Fruit fly (Drosophila melanogaster) whole organism, embryonic: ENCODE results near the gene Fnta.

Experiments used
- CG10431 ChIP-seq: fragments of 200-800 bp; sonication (Bioruptor generic); optimal IDR thresholded peaks from 3 replicates; lab custom pipeline; 2018; ENCODE audit warnings: missing biosample characterization, mild to moderate bottlenecking, missing genetic modification characterization
- CG10462 ChIP-seq: fragments of 200-800 bp; sonication (Bioruptor generic); optimal IDR thresholded peaks from 2 replicates; lab custom pipeline; 2016; ENCODE audit warnings: missing biosample characterization, missing genetic modification characterization
- CG11560 ChIP-seq: fragments of 200-800 bp; sonication (Bioruptor generic); IDR thresholded peaks from 3 replicates; pipeline ENCODE4 v1.3.6; 2022; ENCODE audit warnings: missing biosample characterization, missing genetic modification characterization
- CG12219 ChIP-seq: fragments of 200-800 bp; sonication (Bioruptor generic); optimal IDR thresholded peaks from 3 replicates; lab custom pipeline; 2018; ENCODE audit warnings: missing biosample characterization, mild to moderate bottlenecking, missing genetic modification characterization
- CG12744 ChIP-seq: fragments of 200-800 bp; sonication (Bioruptor generic); optimal IDR thresholded peaks from 2 replicates; lab custom pipeline; 2016; ENCODE audit warnings: missing biosample characterization, missing genetic modification characterization
- CG14860 ChIP-seq: fragments of 200-800 bp; sonication (Bioruptor generic); IDR thresholded peaks from 3 replicates; pipeline ENCODE4 v1.3.6; 2022; ENCODE audit warnings: missing biosample characterization, missing genetic modification characterization; ENCODE audit not compliant: partially characterized antibody
- CG15011 ChIP-seq: fragments of 200-800 bp; sonication (Bioruptor generic); optimal IDR thresholded peaks from 3 replicates; lab custom pipeline; 2018; ENCODE audit warnings: missing biosample characterization, mild to moderate bottlenecking, missing genetic modification characterization
- CG1529 ChIP-seq: fragments of 200-800 bp; sonication (Bioruptor generic); optimal IDR thresholded peaks from 3 replicates; lab custom pipeline; 2018; ENCODE audit warnings: missing biosample characterization, missing genetic modification characterization
- CG15479 ChIP-seq: fragments of 200-800 bp; sonication (Bioruptor generic); optimal IDR thresholded peaks from 3 replicates; lab custom pipeline; 2019; ENCODE audit warnings: missing biosample characterization, mild to moderate bottlenecking, missing genetic modification characterization, moderate library complexity
- CG16779 ChIP-seq: fragments of 200-800 bp; sonication (Bioruptor generic); IDR thresholded peaks from 2 replicates; pipeline ENCODE4 v1.3.6; 2022; ENCODE audit warnings: missing biosample characterization, missing genetic modification characterization
- CG17385 ChIP-seq: fragments of 200-800 bp; sonication (Bioruptor generic); optimal IDR thresholded peaks from 3 replicates; lab custom pipeline; 2018; ENCODE audit warnings: missing biosample characterization, mild to moderate bottlenecking, missing genetic modification characterization
- CG18262 ChIP-seq: fragments of 200-800 bp; optimal IDR thresholded peaks from 3 replicates; lab custom pipeline; 2019; ENCODE audit warnings: missing biosample characterization, mild to moderate bottlenecking, missing genetic modification characterization, moderate library complexity
- CG18764 ChIP-seq: fragments of 200-800 bp; sonication (Bioruptor generic); optimal IDR thresholded peaks from 3 replicates; lab custom pipeline; 2016; ENCODE audit warnings: missing biosample characterization, missing genetic modification characterization
- CG30020 ChIP-seq: fragments of 200-800 bp; optimal IDR thresholded peaks from 2 replicates; lab custom pipeline; 2019; ENCODE audit warnings: missing biosample characterization, mild to moderate bottlenecking, missing genetic modification characterization, moderate library complexity
- CG32772 ChIP-seq: fragments of 200-800 bp; sonication (Bioruptor generic); IDR thresholded peaks from 2 replicates; pipeline ENCODE4 v1.3.6; 2022; ENCODE audit warnings: missing biosample characterization, missing genetic modification characterization
- CG34422 ChIP-seq: fragments of 200-800 bp; sonication (Bioruptor generic); IDR thresholded peaks from 3 replicates; pipeline ENCODE4 v1.3.6; 2022; ENCODE audit warnings: missing biosample characterization, missing genetic modification characterization
- CG5953 ChIP-seq: fragments of 200-800 bp; sonication (Bioruptor generic); IDR thresholded peaks from 2 replicates; pipeline ENCODE4 v1.3.6; 2022; ENCODE audit warnings: missing biosample characterization, missing genetic modification characterization
- CG6654 ChIP-seq: fragments of 200-800 bp; sonication (Bioruptor generic); optimal IDR thresholded peaks from 2 replicates; lab custom pipeline; 2017; ENCODE audit warnings: missing biosample characterization, mild to moderate bottlenecking, missing genetic modification characterization
- CG6765 ChIP-seq: fragments of 200-800 bp; sonication (Bioruptor generic); optimal IDR thresholded peaks from 3 replicates; lab custom pipeline; 2017; ENCODE audit warnings: missing biosample characterization, mild to moderate bottlenecking, missing genetic modification characterization
- CG7786 ChIP-seq: fragments of 200-800 bp; sonication (Bioruptor generic); optimal IDR thresholded peaks from 2 replicates; lab custom pipeline; 2016; ENCODE audit warnings: missing biosample characterization, missing genetic modification characterization
- CG8281 ChIP-seq: fragments of 200-800 bp; sonication (Bioruptor generic); optimal IDR thresholded peaks from 2 replicates; lab custom pipeline; 2018; ENCODE audit warnings: missing biosample characterization, mild to moderate bottlenecking, missing genetic modification characterization, moderate library complexity
- CG8359 ChIP-seq: fragments of 200-800 bp; sonication (Bioruptor generic); optimal IDR thresholded peaks from 2 replicates; lab custom pipeline; 2017; ENCODE audit warnings: missing biosample characterization, mild to moderate bottlenecking, missing genetic modification characterization, borderline replicate concordance
- CG9215 ChIP-seq: fragments of 200-800 bp; sonication (Bioruptor generic); IDR thresholded peaks from 2 replicates; pipeline ENCODE4 v1.3.6; 2022; ENCODE audit warnings: missing biosample characterization, missing genetic modification characterization
- Dref ChIP-seq: fragments of 200-800 bp; sonication (Bioruptor generic); IDR thresholded peaks from 2 replicates; pipeline ENCODE4 v1.3.6; 2022; ENCODE audit warnings: missing biosample characterization, missing genetic modification characterization
- NFAT ChIP-seq: fragments of 200-800 bp; sonication (Bioruptor generic); IDR thresholded peaks from 2 replicates; pipeline ENCODE4 v1.3.6; 2022; ENCODE audit warnings: missing biosample characterization, missing genetic modification characterization
- NK7.1 ChIP-seq: fragments of 200-800 bp; sonication (Bioruptor generic); optimal IDR thresholded peaks from 3 replicates; lab custom pipeline; 2016; ENCODE audit warnings: missing biosample characterization, missing genetic modification characterization
- PHDP ChIP-seq: fragments of 200-800 bp; sonication (Bioruptor generic); optimal IDR thresholded peaks from 3 replicates; lab custom pipeline; 2018; ENCODE audit warnings: missing biosample characterization, mild to moderate bottlenecking, missing genetic modification characterization, moderate library complexity
- crc ChIP-seq: fragments of 200-800 bp; sonication (Bioruptor generic); optimal IDR thresholded peaks from 2 replicates; lab custom pipeline; 2016; ENCODE audit warnings: missing biosample characterization, missing genetic modification characterization
- dati ChIP-seq: fragments of 200-800 bp; sonication (Bioruptor generic); IDR thresholded peaks from 2 replicates; pipeline ENCODE4 v1.3.6; 2022; ENCODE audit warnings: missing biosample characterization, missing genetic modification characterization
- dimm ChIP-seq: fragments of 200-800 bp; sonication (Bioruptor generic); IDR thresholded peaks from 2 replicates; pipeline ENCODE4 v1.3.6; 2022; ENCODE audit warnings: missing biosample characterization, missing genetic modification characterization
- dmrt11E ChIP-seq: fragments of 200-800 bp; sonication (Bioruptor generic); optimal IDR thresholded peaks from 3 replicates; lab custom pipeline; 2018; ENCODE audit warnings: missing biosample characterization, mild to moderate bottlenecking, missing genetic modification characterization, moderate library complexity
- dpn ChIP-seq, 2 experiments: fragments of 200-800 bp; sonication (Bioruptor generic); optimal IDR thresholded peaks; 3 replicates each; lab custom pipeline; 2016; ENCODE audit warnings: missing biosample characterization in 2 of 2, missing genetic modification characterization in 2 of 2
- gce ChIP-seq: fragments of 200-800 bp; sonication (Bioruptor generic); IDR thresholded peaks from 3 replicates; pipeline ENCODE4 v1.3.6; 2022; ENCODE audit warnings: missing biosample characterization, missing genetic modification characterization
- grn ChIP-seq: fragments of 200-800 bp; sonication (Bioruptor generic); optimal IDR thresholded peaks from 3 replicates; lab custom pipeline; 2017; ENCODE audit warnings: missing biosample characterization, missing genetic modification characterization
- inv ChIP-seq: fragments of 200-800 bp; sonication (Bioruptor generic); IDR thresholded peaks from 2 replicates; pipeline ENCODE4 v1.3.6; 2022; ENCODE audit warnings: missing biosample characterization, missing genetic modification characterization; ENCODE audit not compliant: partially characterized antibody
- jing ChIP-seq: fragments of 200-800 bp; sonication (Bioruptor generic); optimal IDR thresholded peaks from 2 replicates; lab custom pipeline; 2018; ENCODE audit warnings: missing biosample characterization, mild to moderate bottlenecking, missing genetic modification characterization
- knrl ChIP-seq: fragments of 200-800 bp; sonication (Bioruptor generic); IDR thresholded peaks from 3 replicates; pipeline ENCODE4 v1.3.6; 2022; ENCODE audit warnings: missing biosample characterization, missing genetic modification characterization; ENCODE audit not compliant: partially characterized antibody
- org-1 ChIP-seq: fragments of 200-800 bp; sonication (Bioruptor generic); optimal IDR thresholded peaks from 2 replicates; lab custom pipeline; 2017; ENCODE audit warnings: missing biosample characterization, missing genetic modification characterization
- otp ChIP-seq: fragments of 200-800 bp; sonication (Bioruptor generic); IDR thresholded peaks from 3 replicates; pipeline ENCODE4, ENCODE4 v1.3.6; 2022; ENCODE audit warnings: missing biosample characterization, missing genetic modification characterization
- pros ChIP-seq: fragments of 200-800 bp; sonication (Bioruptor generic); optimal IDR thresholded peaks from 3 replicates; lab custom pipeline; 2019; ENCODE audit warnings: missing biosample characterization, mild to moderate bottlenecking, missing genetic modification characterization, moderate library complexity
- sc ChIP-seq, 3 experiments: fragments of >200 bp in 2 of 3; fragments of 200-800 bp in 1 of 3; sonication (Bioruptor generic) in 1 of 3; optimal IDR thresholded peaks; 2 replicates in 2 of 3; 3 replicates in 1 of 3; lab custom pipeline; 2017; ENCODE audit warnings: mild to moderate bottlenecking in 1 of 3, missing biosample characterization in 1 of 3, missing genetic modification characterization in 1 of 3, missing genetic modification reagents in 1 of 3
- sim ChIP-seq: fragments of 200-800 bp; sonication (Bioruptor generic); IDR thresholded peaks from 2 replicates; pipeline ENCODE4 v1.3.6; 2022; ENCODE audit warnings: missing biosample characterization, missing genetic modification characterization
- ssp ChIP-seq: fragments of 200-800 bp; sonication (Bioruptor generic); IDR thresholded peaks from 2 replicates; pipeline ENCODE4 v1.3.6; 2022; ENCODE audit warnings: missing biosample characterization, missing genetic modification characterization
- tap ChIP-seq: fragments of 200-800 bp; optimal IDR thresholded peaks from 3 replicates; lab custom pipeline; 2019; ENCODE audit warnings: missing biosample characterization, mild to moderate bottlenecking, missing genetic modification characterization, moderate library complexity
- toy ChIP-seq: fragments of 200-800 bp; sonication (Bioruptor generic); IDR thresholded peaks from 2 replicates; pipeline ENCODE4 v1.3.6; 2022; ENCODE audit warnings: missing biosample characterization, missing genetic modification characterization
- trh ChIP-seq: fragments of 200-800 bp; sonication (Bioruptor generic); optimal IDR thresholded peaks from 2 replicates; lab custom pipeline; 2016; ENCODE audit warnings: missing biosample characterization, missing genetic modification characterization
- vnd ChIP-seq: fragments of 200-800 bp; sonication (Bioruptor generic); IDR thresholded peaks from 3 replicates; pipeline ENCODE4 v1.3.6; 2022; ENCODE audit warnings: missing biosample characterization, missing genetic modification characterization; ENCODE audit not compliant: partially characterized antibody
- vvl ChIP-seq: fragments of 200-800 bp; sonication (Bioruptor generic); IDR thresholded peaks from 2 replicates; pipeline ENCODE4 v1.3.6; 2022; ENCODE audit warnings: missing biosample characterization, missing genetic modification characterization
- z ChIP-seq: fragments of 200-800 bp; sonication (Bioruptor generic); IDR thresholded peaks from 3 replicates; pipeline ENCODE4 v1.3.6; 2022; ENCODE audit warnings: missing biosample characterization, missing genetic modification characterization
- zen2 ChIP-seq: fragments of 200-800 bp; sonication (Bioruptor generic); IDR thresholded peaks from 3 replicates; pipeline ENCODE4 v1.3.6; 2022; ENCODE audit warnings: missing biosample characterization, missing genetic modification characterization; ENCODE audit not compliant: partially characterized antibody
- zfh1 ChIP-seq: fragments of 200-800 bp; sonication (Bioruptor generic); IDR thresholded peaks from 3 replicates; pipeline ENCODE4 v1.3.6; 2022; ENCODE audit warnings: missing biosample characterization, missing genetic modification characterization

Gene Fnta

dm6 chr2L:4861503-4861902 lies 31.0 kb upstream of the Fnta start (continued):
- no peak for TF ChIP-seq dpn (GFP tag; optimal IDR thresholded peaks at IDR 0.05; lab: Kevin White, UChicago)
- TF ChIP-seq CG6654 = no peak
- TF ChIP-seq toy (GFP tag; lab: Robert Waterston, UW) = peak; percentile 42; the same call in 1 of the 2 replicates
- TF ChIP-seq dati (GFP tag; lab: Robert Waterston, UW) = no peak
- TF ChIP-seq trh (GFP tag; lab: Kevin White, UChicago) = no peak
- no peak for TF ChIP-seq grn (GFP tag; lab: Kevin White, UChicago)
- TF ChIP-seq tap (tag; lab: Kevin White, UChicago) = peak; percentile 30
- no peak for TF ChIP-seq ssp
- no peak for TF ChIP-seq NK7.1 (GFP tag; lab: Kevin White, UChicago)
- no peak for TF ChIP-seq CG18764
- no peak for TF ChIP-seq z
- TF ChIP-seq CG32772 = 0 out of 2 replicates have a peak, but pooled peaks have one; percentile 25
- no peak for TF ChIP-seq inv (GFP tag; lab: Robert Waterston, UW)
- 0 out of 3 replicates have a peak, but pooled peaks have one; percentile 29 for TF ChIP-seq otp (GFP tag; lab: Robert Waterston, UW)
- TF ChIP-seq zen2 = no peak
- TF ChIP-seq CG34422 = peak; percentile 52; the same call in 2 of the 3 replicates
- no peak for TF ChIP-seq dmrt11E (tag; lab: Kevin White, UChicago)
- no peak for TF ChIP-seq CG16779 (GFP tag; lab: Robert Waterston, UW)
- TF ChIP-seq CG12219 = no peak
- TF ChIP-seq sim (GFP tag; lab: Robert Waterston, UW) = no peak
- no peak for TF ChIP-seq CG8281
- TF ChIP-seq vnd (GFP tag; lab: Robert Waterston, UW) = no peak
- TF ChIP-seq CG30020 = no peak
- no peak for TF ChIP-seq CG6765 (GFP tag; lab: Kevin White, UChicago)
- no peak for TF ChIP-seq gce (GFP tag; lab: Robert Waterston, UW)
- no peak for TF ChIP-seq Dref (GFP tag; lab: Robert Waterston, UW)
- TF ChIP-seq knrl (GFP tag; lab: Robert Waterston, UW) = no peak
- TF ChIP-seq CG17385 (GFP tag; lab: Kevin White, UChicago) = no peak
- TF ChIP-seq CG9215 (GFP tag; lab: Robert Waterston, UW) = no peak
- TF ChIP-seq CG12744 (GFP tag; lab: Kevin White, UChicago) = no peak
- no peak for TF ChIP-seq org-1 (GFP tag; lab: Kevin White, UChicago)
- no peak for TF ChIP-seq CG5953 (GFP tag; lab: Robert Waterston, UW)
- no peak for TF ChIP-seq CG15011 (GFP tag; lab: Kevin White, UChicago)
- no peak for TF ChIP-seq PHDP
- no peak for TF ChIP-seq CG7786 (GFP tag; lab: Kevin White, UChicago)
- TF ChIP-seq NFAT (GFP tag; lab: Robert Waterston, UW) = peak; percentile 49; the same call in 1 of the 2 replicates
- peak; percentile 27 for TF ChIP-seq CG18262 (tag; lab: Kevin White, UChicago)
- no peak for TF ChIP-seq zfh1 (GFP tag; lab: Robert Waterston, UW)
- TF ChIP-seq CG10431 (GFP tag; lab: Kevin White, UChicago) = no peak
- TF ChIP-seq dimm (GFP tag; lab: Robert Waterston, UW) = no peak
- TF ChIP-seq vvl (GFP tag; lab: Robert Waterston, UW) = no peak; the same call in 1 of the 2 replicates
- no peak for TF ChIP-seq jing
- no peak for TF ChIP-seq CG8359 (GFP tag; lab: Kevin White, UChicago)
- no peak for TF ChIP-seq sc (optimal IDR thresholded peaks at IDR 0.05; lab: Kevin White, UChicago)
- no peak for TF ChIP-seq sc (GFP tag; optimal IDR thresholded peaks at IDR 0.05; lab: Kevin White, UChicago)
- no peak for TF ChIP-seq CG10462 (GFP tag; lab: Kevin White, UChicago)
- TF ChIP-seq CG15479 (GFP tag; lab: Kevin White, UChicago) = no peak
- no peak for TF ChIP-seq crc
- no peak for TF ChIP-seq CG1529 (GFP tag; lab: Kevin White, UChicago)
- TF ChIP-seq CG11560 = no peak
- no peak for TF ChIP-seq CG14860 (GFP tag; lab: Robert Waterston, UW)
- TF ChIP-seq pros (GFP tag; lab: Kevin White, UChicago) = no peak
